Fruit fly (Drosophila melanogaster): ENCODE measurements around the gene PGRP-SA.
"Not testable (repeated sequence)": the region's sequence is repeated elsewhere in the genome, so short reads cannot be mapped to it uniquely, and the experiment has no call there.

DNA sequence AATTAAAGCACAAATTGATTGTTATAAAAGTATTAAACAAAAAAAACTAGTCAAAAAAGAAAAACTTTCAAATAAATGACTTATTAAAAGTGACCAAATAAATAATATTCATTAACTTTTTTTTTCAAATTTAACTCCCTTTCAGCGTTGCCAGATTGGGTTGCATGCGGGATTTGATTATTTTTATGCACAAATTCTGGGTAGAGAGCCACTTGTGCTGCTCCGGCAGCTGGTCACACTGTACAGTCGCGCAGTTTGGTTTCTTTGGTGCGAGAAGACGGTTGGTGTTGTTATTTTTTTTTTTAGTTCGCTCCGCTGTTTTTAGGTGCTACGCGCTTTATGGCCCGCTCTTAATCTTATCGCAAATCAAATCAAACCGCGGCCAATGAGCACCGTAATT, 38.1 kb downstream of the PGRP-SA start, which contains the start of gene rho-4:
- not testable (repeated sequence) for TF ChIP-seq CTCF, CG8478 (optimal IDR thresholded peaks at IDR 0.05)
